Fruit fly (Drosophila melanogaster) whole organism, adult: ENCODE measurements around the gene CG12093.

Experiments used
- Mnt ChIP-seq: fragments of 200-800 bp; sonication (Bioruptor generic); optimal IDR thresholded peaks from 2 replicates; lab custom pipeline; 2016; ENCODE audit warnings: missing biosample characterization, mild to moderate bottlenecking, missing genetic modification characterization
- kay ChIP-seq: fragments of 200-800 bp; sonication (Bioruptor generic); peaks from one replicate; lab custom pipeline; 2016; ENCODE audit warnings: missing biosample characterization, missing genetic modification characterization, borderline replicate concordance
- toe ChIP-seq: fragments of 200-800 bp; sonication (Bioruptor generic); optimal IDR thresholded peaks from 2 replicates; lab custom pipeline; 2016; ENCODE audit warnings: missing biosample characterization, missing genetic modification characterization

DNA sequence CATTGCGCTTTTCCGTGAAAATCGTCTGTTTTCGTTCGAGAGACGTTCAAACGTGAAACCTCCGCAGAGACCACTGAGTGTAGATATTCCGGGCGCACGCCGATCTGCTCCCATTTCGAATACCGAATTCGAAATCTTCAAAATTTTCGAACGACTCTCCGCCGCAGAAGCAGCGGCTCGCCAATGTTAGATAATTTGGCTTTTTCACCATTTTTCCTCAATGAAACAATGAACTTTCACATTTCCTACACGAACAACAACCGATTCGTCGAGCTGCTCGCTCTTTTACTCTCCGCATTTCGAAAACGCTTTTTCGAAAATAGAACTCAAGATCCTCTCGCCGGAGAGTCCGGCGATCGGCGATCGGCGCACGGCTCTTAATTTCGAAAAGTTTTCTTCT, 11.7 kb downstream of the CG12093 start:
- TF ChIP-seq Mnt (no peak), toe (no peak), kay (GFP tag; lab: Kevin White, UChicago) (no peak)
